Fruit fly (Drosophila melanogaster) whole organism, embryonic: ENCODE data around the gene CG44838.
A peak's percentile ranks its signal among the peaks of the same experiment; 100 is the strongest.

ENCODE experiments used
- CG10274 ChIP-seq: fragments of 200-800 bp; sonication (Bioruptor generic); optimal IDR thresholded peaks from 3 replicates; lab custom pipeline; 2017; ENCODE audit warnings: missing biosample characterization, mild to moderate bottlenecking, missing genetic modification characterization
- CG11247 ChIP-seq: fragments of 200-800 bp; sonication (Bioruptor generic); IDR thresholded peaks from 2 replicates; pipeline ENCODE4 v1.3.6; 2022; ENCODE audit warnings: missing biosample characterization, missing genetic modification characterization
- CG11398 ChIP-seq: fragments of 200-800 bp; sonication (Bioruptor generic); optimal IDR thresholded peaks from 2 replicates; lab custom pipeline; 2016; ENCODE audit warnings: missing biosample characterization, missing genetic modification characterization
- CG12104 ChIP-seq: fragments of 200-800 bp; sonication (Bioruptor generic); optimal IDR thresholded peaks from 3 replicates; lab custom pipeline; 2016; ENCODE audit warnings: missing biosample characterization, missing genetic modification characterization
- CG12942 ChIP-seq: fragments of 200-800 bp; sonication (Bioruptor generic); optimal IDR thresholded peaks from 3 replicates; lab custom pipeline; 2016; ENCODE audit warnings: missing biosample characterization, missing genetic modification characterization
- CG13287 ChIP-seq: fragments of 200-800 bp; sonication (Bioruptor generic); IDR thresholded peaks from 2 replicates; pipeline ENCODE4 v1.3.6; 2022; ENCODE audit warnings: missing biosample characterization, missing genetic modification characterization; ENCODE audit not compliant: partially characterized antibody
- CG32767 ChIP-seq: fragments of 200-800 bp; sonication (Bioruptor generic); IDR thresholded peaks from 2 replicates; pipeline ENCODE4 v1.3.6; 2022; ENCODE audit warnings: missing biosample characterization, missing genetic modification characterization
- CG32772 ChIP-seq: fragments of 200-800 bp; sonication (Bioruptor generic); IDR thresholded peaks from 2 replicates; pipeline ENCODE4 v1.3.6; 2022; ENCODE audit warnings: missing biosample characterization, missing genetic modification characterization
- CG3847 ChIP-seq: fragments of 200-800 bp; sonication (Bioruptor generic); IDR thresholded peaks from 2 replicates; pipeline ENCODE4 v1.3.6; 2022; ENCODE audit warnings: missing biosample characterization, missing genetic modification characterization
- CG42726 ChIP-seq: fragments of 200-800 bp; sonication (Bioruptor generic); IDR thresholded peaks from 2 replicates; pipeline ENCODE4 v1.3.6; 2022; ENCODE audit warnings: missing biosample characterization, missing genetic modification characterization; ENCODE audit not compliant: partially characterized antibody
- CG4617 ChIP-seq: fragments of 200-800 bp; sonication (Bioruptor generic); optimal IDR thresholded peaks from 3 replicates; lab custom pipeline; 2016; ENCODE audit warnings: missing biosample characterization, missing genetic modification characterization, borderline replicate concordance
- CG4707 ChIP-seq: fragments of 200-800 bp; sonication (Bioruptor generic); optimal IDR thresholded peaks from 2 replicates; lab custom pipeline; 2018; ENCODE audit warnings: missing biosample characterization, mild to moderate bottlenecking, missing genetic modification characterization, moderate library complexity
- CG5180 ChIP-seq: fragments of 200-800 bp; sonication (Bioruptor generic); optimal IDR thresholded peaks from 3 replicates; lab custom pipeline; 2017; ENCODE audit warnings: missing biosample characterization, missing genetic modification characterization, mild to moderate bottlenecking, moderate library complexity, missing genetic modification reagents
- CG6254 ChIP-seq: fragments of 200-800 bp; sonication (Bioruptor generic); optimal IDR thresholded peaks from 3 replicates; lab custom pipeline; 2017; ENCODE audit warnings: mild to moderate bottlenecking, missing biosample characterization, missing genetic modification reagents, missing genetic modification characterization
- CG6813 ChIP-seq: fragments of 200-800 bp; sonication (Bioruptor generic); optimal IDR thresholded peaks from 2 replicates; lab custom pipeline; 2017; ENCODE audit warnings: missing biosample characterization, missing genetic modification characterization, mild to moderate bottlenecking, moderate library complexity, missing genetic modification reagents
- CG7963 ChIP-seq: fragments of 200-800 bp; sonication (Bioruptor generic); IDR thresholded peaks from 3 replicates; pipeline ENCODE4 v1.3.6; 2022; ENCODE audit warnings: missing biosample characterization, missing genetic modification characterization; ENCODE audit not compliant: partially characterized antibody
- CG8478 ChIP-seq: fragments of >200 bp; optimal IDR thresholded peaks from 2 replicates; lab custom pipeline; 2018
- Dbx ChIP-seq: fragments of 200-800 bp; sonication (Bioruptor generic); IDR thresholded peaks from 3 replicates; pipeline ENCODE4 v1.3.6; 2022; ENCODE audit warnings: missing biosample characterization, missing genetic modification characterization
- H2.0 ChIP-seq: fragments of 200-800 bp; sonication (Bioruptor generic); IDR thresholded peaks from 2 replicates; pipeline ENCODE4 v1.3.6; 2022; ENCODE audit warnings: missing biosample characterization, missing genetic modification characterization
- HHEX ChIP-seq: fragments of 200-800 bp; sonication (Bioruptor generic); optimal IDR thresholded peaks from 3 replicates; lab custom pipeline; 2017; ENCODE audit warnings: missing biosample characterization, mild to moderate bottlenecking, missing genetic modification characterization, missing genetic modification reagents
- HLH4C ChIP-seq: fragments of 200-800 bp; sonication (Bioruptor generic); IDR thresholded peaks from 3 replicates; pipeline ENCODE4 v1.3.6; 2022; ENCODE audit warnings: missing biosample characterization, missing genetic modification characterization; ENCODE audit not compliant: partially characterized antibody
- Hey ChIP-seq: fragments of 200-800 bp; sonication (Bioruptor generic); optimal IDR thresholded peaks from 3 replicates; lab custom pipeline; 2018; ENCODE audit warnings: missing biosample characterization, mild to moderate bottlenecking, missing genetic modification characterization
- MTF-1 ChIP-seq: fragments of 200-800 bp; sonication (Bioruptor generic); optimal IDR thresholded peaks from 2 replicates; lab custom pipeline; 2018; ENCODE audit warnings: missing biosample characterization, mild to moderate bottlenecking, missing genetic modification characterization, borderline replicate concordance
- Opbp ChIP-seq: fragments of 200-800 bp; sonication (Bioruptor generic); IDR thresholded peaks from 3 replicates; pipeline ENCODE4 v1.3.6; 2022; ENCODE audit warnings: missing biosample characterization, missing genetic modification characterization; ENCODE audit not compliant: partially characterized antibody
- Sry-δ ChIP-seq: fragments of 200-800 bp; sonication (Bioruptor generic); optimal IDR thresholded peaks from 2 replicates; lab custom pipeline; 2016; ENCODE audit warnings: missing biosample characterization, missing genetic modification characterization
- Usf ChIP-seq: fragments of 200-800 bp; sonication (Bioruptor generic); optimal IDR thresholded peaks from 2 replicates; lab custom pipeline; 2017; ENCODE audit warnings: missing genotype, missing biosample characterization, missing genetic modification characterization
- aop ChIP-seq: fragments of 200-800 bp; sonication (Bioruptor generic); IDR thresholded peaks from 2 replicates; pipeline ENCODE4 v1.3.6; 2022; ENCODE audit warnings: missing biosample characterization, missing genetic modification characterization
- ap ChIP-seq: fragments of 200-800 bp; sonication (Bioruptor generic); IDR thresholded peaks from 2 replicates; pipeline ENCODE4 v1.3.6; 2022; ENCODE audit warnings: missing biosample characterization, missing genetic modification characterization
- bab2 ChIP-seq: fragments of 200-800 bp; sonication (Bioruptor generic); optimal IDR thresholded peaks from 2 replicates; lab custom pipeline; 2016; ENCODE audit warnings: missing biosample characterization, missing genetic modification characterization
- bigmax ChIP-seq: fragments of 200-800 bp; sonication (Bioruptor generic); optimal IDR thresholded peaks from 2 replicates; lab custom pipeline; 2018; ENCODE audit warnings: missing biosample characterization, mild to moderate bottlenecking, missing genetic modification characterization
- bowl ChIP-seq: fragments of 200-800 bp; sonication (Bioruptor generic); IDR thresholded peaks from 2 replicates; pipeline ENCODE4 v1.3.6; 2022; ENCODE audit warnings: missing biosample characterization, missing genetic modification characterization
- bsh ChIP-seq, 2 experiments: fragments of 200-800 bp; sonication (Bioruptor generic); optimal IDR thresholded peaks; 2 replicates each; lab custom pipeline; 2017 to 2018; ENCODE audit warnings: mild to moderate bottlenecking in 2 of 2, missing biosample characterization in 2 of 2, missing genetic modification characterization in 2 of 2, moderate library complexity in 1 of 2
- chn ChIP-seq: fragments of 200-800 bp; sonication (Bioruptor generic); optimal IDR thresholded peaks from 2 replicates; lab custom pipeline; 2016; ENCODE audit warnings: missing biosample characterization, missing genetic modification characterization
- danr ChIP-seq: fragments of 200-800 bp; sonication (Bioruptor generic); IDR thresholded peaks from 2 replicates; pipeline ENCODE4 v1.3.6; 2022; ENCODE audit warnings: missing biosample characterization, missing genetic modification characterization
- disco-r ChIP-seq: fragments of 200-800 bp; sonication (Bioruptor generic); optimal IDR thresholded peaks from 2 replicates; lab custom pipeline; 2016; ENCODE audit warnings: missing biosample characterization, missing genetic modification characterization
- ems ChIP-seq: fragments of 200-800 bp; sonication (Bioruptor generic); optimal IDR thresholded peaks from 3 replicates; lab custom pipeline; 2016; ENCODE audit warnings: missing biosample characterization, missing genetic modification characterization
- fd102C ChIP-seq: fragments of 200-800 bp; sonication (Bioruptor generic); optimal IDR thresholded peaks from 2 replicates; lab custom pipeline; 2018; ENCODE audit warnings: missing biosample characterization, mild to moderate bottlenecking, missing genetic modification characterization, moderate library complexity
- hbn ChIP-seq: fragments of 200-800 bp; sonication (Bioruptor generic); IDR thresholded peaks from 2 replicates; pipeline ENCODE4 v1.3.6; 2022; ENCODE audit warnings: missing biosample characterization, missing genetic modification characterization; ENCODE audit not compliant: partially characterized antibody
- kah ChIP-seq: fragments of 200-800 bp; sonication (Bioruptor generic); optimal IDR thresholded peaks from 2 replicates; lab custom pipeline; 2018; ENCODE audit warnings: missing biosample characterization, mild to moderate bottlenecking, missing genetic modification characterization
- lola ChIP-seq, 3 experiments: fragments of >200 bp in 2 of 3; fragments of 200-800 bp in 1 of 3; sonication (Bioruptor generic) in 1 of 3; optimal IDR thresholded peaks; 2 replicates each; lab custom pipeline; 2017 to 2019; ENCODE audit warnings: missing biosample characterization in 3 of 3, missing genetic modification characterization in 3 of 3, mild to moderate bottlenecking in 1 of 3, moderate library complexity in 1 of 3
- mirr ChIP-seq: fragments of 200-800 bp; sonication (Bioruptor generic); optimal IDR thresholded peaks from 3 replicates; lab custom pipeline; 2018; ENCODE audit warnings: missing biosample characterization, mild to moderate bottlenecking, missing genetic modification characterization
- nerfin-2 ChIP-seq: fragments of 200-800 bp; sonication (Bioruptor generic); IDR thresholded peaks from 2 replicates; pipeline ENCODE4 v1.3.6; 2022; ENCODE audit warnings: missing biosample characterization, missing genetic modification characterization; ENCODE audit not compliant: partially characterized antibody
- onecut ChIP-seq: fragments of 200-800 bp; sonication (Bioruptor generic); IDR thresholded peaks from 2 replicates; pipeline ENCODE4 v1.3.6; 2022; ENCODE audit warnings: missing biosample characterization, missing genetic modification characterization
- otp ChIP-seq: fragments of 200-800 bp; sonication (Bioruptor generic); IDR thresholded peaks from 3 replicates; pipeline ENCODE4, ENCODE4 v1.3.6; 2022; ENCODE audit warnings: missing biosample characterization, missing genetic modification characterization
- peb ChIP-seq: fragments of 200-800 bp; sonication (Bioruptor generic); IDR thresholded peaks from 2 replicates; pipeline ENCODE4 v1.3.6; 2022; ENCODE audit warnings: missing biosample characterization, missing genetic modification characterization
- salm ChIP-seq: fragments of 200-800 bp; sonication (Bioruptor generic); optimal IDR thresholded peaks from 2 replicates; lab custom pipeline; 2018; ENCODE audit warnings: missing biosample characterization, mild to moderate bottlenecking, missing genetic modification characterization
- sens ChIP-seq: fragments of 200-800 bp; sonication (Bioruptor generic); peaks from one replicate; lab custom pipeline; 2016; ENCODE audit warnings: missing biosample characterization, missing genetic modification characterization
- sens-2 ChIP-seq: fragments of 200-800 bp; sonication (Bioruptor generic); IDR thresholded peaks from 2 replicates; pipeline ENCODE4 v1.3.6; 2022; ENCODE audit warnings: missing biosample characterization, missing genetic modification characterization
- vfl ChIP-seq: fragments of 200-800 bp; sonication (Bioruptor generic); optimal IDR thresholded peaks from 2 replicates; lab custom pipeline; 2016; ENCODE audit warnings: missing biosample characterization, missing genetic modification characterization

The CG44838 gene

DNA sequence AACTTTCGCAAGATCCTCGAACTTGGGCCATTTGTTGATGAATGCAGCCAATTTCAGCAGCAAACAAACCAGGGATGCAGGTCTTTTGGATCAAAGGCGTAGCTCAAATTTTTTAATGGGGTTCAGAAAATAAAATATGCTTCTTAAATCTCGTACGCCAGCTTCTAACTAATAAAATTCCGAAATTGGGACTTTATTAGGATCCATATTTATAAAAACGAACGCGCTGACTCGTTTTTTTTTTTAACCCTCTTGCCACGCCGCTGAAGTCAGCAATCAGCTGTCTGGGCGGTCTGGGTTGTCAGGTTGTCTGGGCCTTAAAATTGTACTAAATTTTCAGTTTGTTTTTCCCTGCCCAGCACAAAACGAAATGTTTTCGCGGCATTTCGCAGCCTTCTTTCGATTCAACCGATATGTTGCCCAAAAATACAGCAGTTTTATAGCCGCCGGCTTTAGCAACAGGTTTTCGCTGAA is 3.2 kb upstream of the CG44838 start, which contains the start of gene CG3437 (continued):
- peak; percentile 99 for TF ChIP-seq ems
- TF ChIP-seq CG32767 (GFP tag; lab: Robert Waterston, UW) = peak; percentile 98
- TF ChIP-seq HHEX (GFP tag; lab: Kevin White, UChicago) = peak; percentile 99
- TF ChIP-seq CG12942 (GFP tag; lab: Kevin White, UChicago) = peak; percentile 98
- peak; percentile 99 for TF ChIP-seq sens-2 (GFP tag; lab: Robert Waterston, UW)
- no peak for TF ChIP-seq nerfin-2
- TF ChIP-seq onecut (GFP tag; lab: Robert Waterston, UW) = peak; percentile 98
- peak; percentile 98 for TF ChIP-seq peb (GFP tag; lab: Robert Waterston, UW)
- TF ChIP-seq CG11398 (GFP tag; lab: Kevin White, UChicago) = peak; percentile 97
- TF ChIP-seq fd102C (GFP tag; lab: Kevin White, UChicago) = peak; percentile 82
- peak; percentile 78 for TF ChIP-seq Sry-δ (GFP tag; lab: Kevin White, UChicago)
- TF ChIP-seq bab2 (GFP tag; lab: Kevin White, UChicago) = peak; percentile 99
- peak; percentile 99 for TF ChIP-seq CG6813 (GFP tag; lab: Kevin White, UChicago)
- TF ChIP-seq mirr (GFP tag; lab: Kevin White, UChicago) = peak; percentile 99
- TF ChIP-seq chn = peak; percentile 99
- TF ChIP-seq sens (GFP tag; lab: Kevin White, UChicago) = peak; percentile 100
- TF ChIP-seq CG12104 (GFP tag; lab: Kevin White, UChicago) = peak; percentile 96
- TF ChIP-seq bigmax (GFP tag; lab: Kevin White, UChicago) = peak; percentile 77
- TF ChIP-seq CG8478 (lab: Kevin White, UChicago) = no peak
- TF ChIP-seq danr (GFP tag; lab: Robert Waterston, UW) = peak; percentile 99
- TF ChIP-seq CG6254 (GFP tag; lab: Kevin White, UChicago) = peak; percentile 96
- TF ChIP-seq CG42726 (GFP tag; lab: Robert Waterston, UW) = no peak
- TF ChIP-seq hbn (GFP tag; lab: Robert Waterston, UW) = no peak; the same call in 1 of the 2 replicates
- peak; percentile 100 for TF ChIP-seq CG32772
- TF ChIP-seq CG13287 (GFP tag; lab: Robert Waterston, UW) = peak; percentile 58; the same call in 1 of the 2 replicates
- TF ChIP-seq CG11247 = peak; percentile 99
- TF ChIP-seq HLH4C (GFP tag; lab: Robert Waterston, UW) = 0 out of 3 replicates have a peak, but pooled peaks have one; percentile 40
- TF ChIP-seq ap (GFP tag; lab: Robert Waterston, UW) = peak; percentile 99
- peak; percentile 91 for TF ChIP-seq CG5180 (GFP tag; lab: Kevin White, UChicago)
- peak; percentile 98 for TF ChIP-seq bowl (GFP tag; lab: Robert Waterston, UW)
- peak; percentile 97 for TF ChIP-seq salm (tag; lab: Kevin White, UChicago)
- TF ChIP-seq Usf = peak; percentile 99
- TF ChIP-seq lola (GFP tag; optimal IDR thresholded peaks at IDR 0.05; lab: Kevin White, UChicago) = peak in 1 of 3 experiments; percentile 97
- TF ChIP-seq CG4707 (GFP tag; lab: Kevin White, UChicago) = peak; percentile 95
- peak; percentile 99 for TF ChIP-seq Dbx
- TF ChIP-seq otp (GFP tag; lab: Robert Waterston, UW) = peak; percentile 99
- TF ChIP-seq CG3847 (GFP tag; lab: Robert Waterston, UW) = peak; percentile 99
- peak; percentile 97 for TF ChIP-seq vfl
- TF ChIP-seq disco-r (GFP tag; lab: Kevin White, UChicago) = peak; percentile 97
- TF ChIP-seq Opbp (GFP tag; lab: Robert Waterston, UW) = peak; percentile 48; the same call in 1 of the 3 replicates
- no peak for TF ChIP-seq CG7963 (GFP tag; lab: Robert Waterston, UW)
- TF ChIP-seq CG4617 (GFP tag; lab: Kevin White, UChicago) = peak; percentile 98
- TF ChIP-seq H2.0 (GFP tag; lab: Robert Waterston, UW) = peak; percentile 99
- peak; percentile 97 for TF ChIP-seq MTF-1 (GFP tag; lab: Kevin White, UChicago)
- peak; percentile 93 for TF ChIP-seq CG10274 (GFP tag; lab: Kevin White, UChicago)
- TF ChIP-seq Hey (tag; lab: Kevin White, UChicago) = peak; percentile 94
- TF ChIP-seq kah (GFP tag; lab: Kevin White, UChicago) = peak; percentile 97
- TF ChIP-seq aop (GFP tag; lab: Robert Waterston, UW) = peak; percentile 96
- TF ChIP-seq bsh (GFP tag; optimal IDR thresholded peaks at IDR 0.05; lab: Kevin White, UChicago) = peak; percentile 98 to 99
